Fruit fly (Drosophila melanogaster) whole organism, embryonic: ENCODE data around the gene CG8851.

Source experiments
- Ada2b ChIP-seq: fragments of 200-800 bp; sonication (Bioruptor generic); IDR thresholded peaks from 2 replicates; pipeline ENCODE4 v1.3.6; 2022; ENCODE audit warnings: missing biosample characterization, missing genetic modification characterization
- Atf-2 ChIP-seq: fragments of 200-800 bp; sonication (Bioruptor generic); optimal IDR thresholded peaks from 2 replicates; lab custom pipeline; 2016; ENCODE audit warnings: missing biosample characterization, missing genetic modification characterization
- Blimp-1 ChIP-seq: fragments of 200-800 bp; sonication (Bioruptor generic); optimal IDR thresholded peaks from 3 replicates; lab custom pipeline; 2018; ENCODE audit warnings: missing biosample characterization, missing genetic modification characterization, mild to moderate bottlenecking, moderate library complexity, missing genetic modification reagents
- CG10209 ChIP-seq: fragments of 200-800 bp; sonication (Bioruptor generic); optimal IDR thresholded peaks from 3 replicates; lab custom pipeline; 2017; ENCODE audit warnings: missing biosample characterization, mild to moderate bottlenecking, missing genetic modification characterization, missing genetic modification reagents
- CG13123 ChIP-seq: fragments of 200-800 bp; sonication (Bioruptor generic); optimal IDR thresholded peaks from 2 replicates; lab custom pipeline; 2016; ENCODE audit warnings: missing biosample characterization, missing genetic modification characterization
- CG14860 ChIP-seq: fragments of 200-800 bp; sonication (Bioruptor generic); IDR thresholded peaks from 3 replicates; pipeline ENCODE4 v1.3.6; 2022; ENCODE audit warnings: missing biosample characterization, missing genetic modification characterization; ENCODE audit not compliant: partially characterized antibody
- CG16813 ChIP-seq: fragments of 200-800 bp; sonication (Bioruptor generic); IDR thresholded peaks from 3 replicates; pipeline ENCODE4 v1.3.6; 2022; ENCODE audit warnings: missing biosample characterization, missing genetic modification characterization; ENCODE audit not compliant: partially characterized antibody
- CG17612 ChIP-seq: fragments of 200-800 bp; sonication (Bioruptor generic); IDR thresholded peaks from 2 replicates; pipeline ENCODE4 v1.3.6; 2022; ENCODE audit warnings: missing biosample characterization, missing genetic modification characterization
- CG17912 ChIP-seq: fragments of 200-800 bp; sonication (Bioruptor generic); optimal IDR thresholded peaks from 2 replicates; lab custom pipeline; 2018; ENCODE audit warnings: missing biosample characterization, mild to moderate bottlenecking, missing genetic modification characterization
- CG2202 ChIP-seq: fragments of 200-800 bp; sonication (Bioruptor generic); optimal IDR thresholded peaks from 2 replicates; lab custom pipeline; 2018; ENCODE audit warnings: missing biosample characterization, mild to moderate bottlenecking, missing genetic modification characterization
- CG30020 ChIP-seq: fragments of 200-800 bp; optimal IDR thresholded peaks from 2 replicates; lab custom pipeline; 2019; ENCODE audit warnings: missing biosample characterization, mild to moderate bottlenecking, missing genetic modification characterization, moderate library complexity
- CG3407 ChIP-seq: fragments of 200-800 bp; sonication (Bioruptor generic); optimal IDR thresholded peaks from 2 replicates; lab custom pipeline; 2018; ENCODE audit warnings: missing biosample characterization, mild to moderate bottlenecking, missing genetic modification characterization
- CG4730 ChIP-seq: fragments of 200-800 bp; sonication (Bioruptor generic); IDR thresholded peaks from 2 replicates; pipeline ENCODE4 v1.3.6; 2022; ENCODE audit warnings: missing biosample characterization, missing genetic modification characterization
- CG8359 ChIP-seq: fragments of 200-800 bp; sonication (Bioruptor generic); optimal IDR thresholded peaks from 2 replicates; lab custom pipeline; 2017; ENCODE audit warnings: missing biosample characterization, mild to moderate bottlenecking, missing genetic modification characterization, borderline replicate concordance
- CG8765 ChIP-seq: fragments of 200-800 bp; sonication (Bioruptor generic); IDR thresholded peaks from 2 replicates; pipeline ENCODE4 v1.3.6; 2022; ENCODE audit warnings: missing biosample characterization, missing genetic modification characterization
- CG8944 ChIP-seq: fragments of 200-800 bp; sonication (Bioruptor generic); optimal IDR thresholded peaks from 3 replicates; lab custom pipeline; 2016; ENCODE audit warnings: missing biosample characterization, missing genetic modification characterization
- CG9437 ChIP-seq: fragments of 200-800 bp; sonication (Bioruptor generic); optimal IDR thresholded peaks from 2 replicates; lab custom pipeline; 2018; ENCODE audit warnings: missing biosample characterization, mild to moderate bottlenecking, missing genetic modification characterization
- CG9932 ChIP-seq: fragments of 200-800 bp; sonication (Bioruptor generic); IDR thresholded peaks from 2 replicates; pipeline ENCODE4 v1.3.6; 2022; ENCODE audit warnings: missing biosample characterization, missing genetic modification characterization
- D19A ChIP-seq: fragments of 200-800 bp; optimal IDR thresholded peaks from 3 replicates; lab custom pipeline; 2019; ENCODE audit warnings: missing biosample characterization, mild to moderate bottlenecking, missing genetic modification characterization, moderate library complexity
- D19B ChIP-seq: fragments of 200-800 bp; sonication (Bioruptor generic); optimal IDR thresholded peaks from 2 replicates; lab custom pipeline; 2017; ENCODE audit warnings: missing biosample characterization, mild to moderate bottlenecking, missing genetic modification characterization
- Deaf1 ChIP-seq: fragments of 200-800 bp; optimal IDR thresholded peaks from 3 replicates; lab custom pipeline; 2019; ENCODE audit warnings: missing biosample characterization, mild to moderate bottlenecking, missing genetic modification characterization, moderate library complexity
- Doc2 ChIP-seq: fragments of 200-800 bp; sonication (Bioruptor generic); IDR thresholded peaks from 2 replicates; pipeline ENCODE4 v1.3.6; 2022; ENCODE audit warnings: missing biosample characterization, missing genetic modification characterization
- Dref ChIP-seq: fragments of 200-800 bp; sonication (Bioruptor generic); IDR thresholded peaks from 2 replicates; pipeline ENCODE4 v1.3.6; 2022; ENCODE audit warnings: missing biosample characterization, missing genetic modification characterization
- E2f2 ChIP-seq: fragments of 200-800 bp; sonication (Bioruptor generic); IDR thresholded peaks from 2 replicates; pipeline ENCODE4 v1.3.6; 2022; ENCODE audit warnings: missing biosample characterization, missing genetic modification characterization
- Ets65A ChIP-seq: fragments of 200-800 bp; sonication (Bioruptor generic); peaks from one replicate; lab custom pipeline; 2016; ENCODE audit warnings: missing biosample characterization, missing genetic modification characterization
- Ets97D ChIP-seq: fragments of 200-800 bp; sonication (Bioruptor generic); optimal IDR thresholded peaks from 3 replicates; lab custom pipeline; 2016; ENCODE audit warnings: missing biosample characterization, missing genetic modification characterization
- Gug ChIP-seq: fragments of 200-800 bp; sonication (Bioruptor generic); IDR thresholded peaks from 4 replicates; pipeline ENCODE4 v1.3.6; 2022; ENCODE audit warnings: missing biosample characterization, missing genetic modification characterization
- PHDP ChIP-seq: fragments of 200-800 bp; sonication (Bioruptor generic); optimal IDR thresholded peaks from 3 replicates; lab custom pipeline; 2018; ENCODE audit warnings: missing biosample characterization, mild to moderate bottlenecking, missing genetic modification characterization, moderate library complexity
- Sry-δ ChIP-seq: fragments of 200-800 bp; sonication (Bioruptor generic); optimal IDR thresholded peaks from 2 replicates; lab custom pipeline; 2016; ENCODE audit warnings: missing biosample characterization, missing genetic modification characterization
- Xbp1 ChIP-seq: fragments of 200-800 bp; sonication (Bioruptor generic); optimal IDR thresholded peaks from 3 replicates; lab custom pipeline; 2016; ENCODE audit warnings: missing biosample characterization, mild to moderate bottlenecking, missing genetic modification characterization
- ara ChIP-seq: fragments of 200-800 bp; sonication (Bioruptor generic); IDR thresholded peaks from 2 replicates; pipeline ENCODE4 v1.3.6; 2022; ENCODE audit warnings: missing biosample characterization, missing genetic modification characterization
- bab2 ChIP-seq: fragments of 200-800 bp; sonication (Bioruptor generic); optimal IDR thresholded peaks from 2 replicates; lab custom pipeline; 2016; ENCODE audit warnings: missing biosample characterization, missing genetic modification characterization
- bsh ChIP-seq, 2 experiments: fragments of 200-800 bp; sonication (Bioruptor generic); optimal IDR thresholded peaks; 2 replicates each; lab custom pipeline; 2017 to 2018; ENCODE audit warnings: mild to moderate bottlenecking in 2 of 2, missing biosample characterization in 2 of 2, missing genetic modification characterization in 2 of 2, moderate library complexity in 1 of 2
- chinmo ChIP-seq: fragments of 200-800 bp; sonication (Bioruptor generic); IDR thresholded peaks from 4 replicates; pipeline ENCODE4 v1.3.6; 2022; ENCODE audit warnings: missing biosample characterization, missing genetic modification characterization; ENCODE audit not compliant: partially characterized antibody
- chn ChIP-seq: fragments of 200-800 bp; sonication (Bioruptor generic); optimal IDR thresholded peaks from 2 replicates; lab custom pipeline; 2016; ENCODE audit warnings: missing biosample characterization, missing genetic modification characterization
- crc ChIP-seq: fragments of 200-800 bp; sonication (Bioruptor generic); optimal IDR thresholded peaks from 2 replicates; lab custom pipeline; 2016; ENCODE audit warnings: missing biosample characterization, missing genetic modification characterization
- dati ChIP-seq: fragments of 200-800 bp; sonication (Bioruptor generic); IDR thresholded peaks from 2 replicates; pipeline ENCODE4 v1.3.6; 2022; ENCODE audit warnings: missing biosample characterization, missing genetic modification characterization
- fd64A ChIP-seq: fragments of 200-800 bp; sonication (Bioruptor generic); optimal IDR thresholded peaks from 3 replicates; lab custom pipeline; 2018; ENCODE audit warnings: missing biosample characterization, mild to moderate bottlenecking, missing genetic modification characterization
- gcm2 ChIP-seq: fragments of 200-800 bp; sonication (Bioruptor generic); optimal IDR thresholded peaks from 2 replicates; lab custom pipeline; 2016; ENCODE audit warnings: missing biosample characterization, missing genetic modification characterization
- hkb ChIP-seq, 2 experiments: fragments of 200-800 bp in 1 of 2; fragments of >200 bp in 1 of 2; sonication (Bioruptor generic) in 1 of 2; IDR thresholded peaks in 1 of 2; optimal IDR thresholded peaks in 1 of 2; 2 replicates each; pipeline versions ENCODE4 v1.3.6 to Lab custom; 2017 to 2022; ENCODE audit warnings: missing biosample characterization in 1 of 2, missing genetic modification characterization in 1 of 2
- lbe ChIP-seq: fragments of 200-800 bp; sonication (Bioruptor generic); optimal IDR thresholded peaks from 2 replicates; lab custom pipeline; 2016; ENCODE audit warnings: missing biosample characterization, mild to moderate bottlenecking, missing genetic modification characterization
- lov ChIP-seq, 2 experiments: fragments of 200-800 bp in 1 of 2; fragments of >200 bp in 1 of 2; sonication (Bioruptor generic) in 1 of 2; IDR thresholded peaks in 1 of 2; optimal IDR thresholded peaks in 1 of 2; 2 replicates in 1 of 2; 3 replicates in 1 of 2; pipeline versions ENCODE4 v1.3.6 to Lab custom; 2017 to 2022; ENCODE audit warnings: missing biosample characterization in 1 of 2, missing genetic modification characterization in 1 of 2
- nau ChIP-seq: fragments of 200-800 bp; sonication (Bioruptor generic); optimal IDR thresholded peaks from 3 replicates; lab custom pipeline; 2017; ENCODE audit warnings: missing biosample characterization, mild to moderate bottlenecking, missing genetic modification characterization, missing genetic modification reagents
- oc ChIP-seq: fragments of 200-800 bp; sonication (Bioruptor generic); optimal IDR thresholded peaks from 2 replicates; lab custom pipeline; 2018; ENCODE audit warnings: missing biosample characterization, mild to moderate bottlenecking, missing genetic modification characterization, moderate library complexity
- p53 ChIP-seq: fragments of 200-800 bp; sonication (Bioruptor generic); optimal IDR thresholded peaks from 2 replicates; lab custom pipeline; 2016; ENCODE audit warnings: missing biosample characterization, missing genetic modification characterization
- pnt ChIP-seq: fragments of 200-800 bp; sonication (Bioruptor generic); optimal IDR thresholded peaks from 3 replicates; lab custom pipeline; 2016; ENCODE audit warnings: missing biosample characterization, missing genetic modification characterization
- sqz ChIP-seq: fragments of 200-800 bp; sonication (Bioruptor generic); optimal IDR thresholded peaks from 3 replicates; lab custom pipeline; 2018; ENCODE audit warnings: missing biosample characterization, mild to moderate bottlenecking, missing genetic modification characterization
- trh ChIP-seq: fragments of 200-800 bp; sonication (Bioruptor generic); optimal IDR thresholded peaks from 2 replicates; lab custom pipeline; 2016; ENCODE audit warnings: missing biosample characterization, missing genetic modification characterization
- vnd ChIP-seq: fragments of 200-800 bp; sonication (Bioruptor generic); IDR thresholded peaks from 3 replicates; pipeline ENCODE4 v1.3.6; 2022; ENCODE audit warnings: missing biosample characterization, missing genetic modification characterization; ENCODE audit not compliant: partially characterized antibody

CG8851 gene

DNA sequence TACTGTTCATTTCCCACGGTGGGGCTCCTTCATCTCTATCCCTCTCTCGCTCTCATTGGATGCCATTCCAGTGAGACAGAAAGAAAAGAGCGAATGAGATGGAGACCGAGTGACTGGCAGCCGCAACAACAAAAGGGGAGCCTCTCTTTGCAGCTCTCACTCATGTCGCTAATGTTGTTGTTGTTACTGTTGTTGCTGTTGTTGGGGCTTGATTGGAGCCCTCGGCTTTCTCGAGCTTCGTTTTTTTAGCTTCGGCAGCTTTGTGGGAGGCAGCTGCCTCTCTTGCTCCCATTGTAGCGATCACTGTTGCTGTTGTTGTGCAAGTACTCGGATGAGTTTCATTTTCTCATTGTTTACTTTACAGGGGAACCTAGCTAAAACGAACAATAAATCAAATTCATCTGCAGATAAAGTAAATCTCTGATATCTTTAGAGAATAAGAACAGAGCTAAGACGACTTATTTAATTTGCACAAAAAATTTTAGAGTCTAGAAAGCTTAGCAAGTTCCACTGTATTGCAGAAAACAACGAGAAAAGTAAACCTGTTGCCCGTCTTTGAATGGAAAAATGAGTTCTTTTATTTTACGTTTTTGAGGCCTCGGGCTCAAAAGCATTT is 14.9 kb downstream of the CG8851 start (continued):
- TF ChIP-seq CG16813 (GFP tag; lab: Robert Waterston, UW) (no peak), CG17612 (GFP tag; lab: Robert Waterston, UW) (no peak), CG8359 (GFP tag; lab: Kevin White, UChicago) (no peak), CG17912 (GFP tag; lab: Kevin White, UChicago) (no peak), pnt (GFP tag; lab: Kevin White, UChicago) (peak; percentile 36), Sry-δ (no peak), hkb (optimal IDR thresholded peaks at IDR 0.05; lab: Kevin White, UChicago) (no peak), hkb (GFP tag; IDR thresholded peaks at IDR 0.05; lab: Robert Waterston, UW) (peak; percentile 47), Ets97D (no peak), PHDP (tag; lab: Kevin White, UChicago) (peak; percentile 65), CG8765 (no peak), oc (tag; lab: Kevin White, UChicago) (no peak), E2f2 (GFP tag; lab: Robert Waterston, UW) (no peak; the same call in 1 of the 2 replicates), CG4730 (peak; percentile 28; the same call in 1 of the 2 replicates), CG9437 (GFP tag; lab: Kevin White, UChicago) (no peak), sqz (GFP tag; lab: Kevin White, UChicago) (no peak), vnd (GFP tag; lab: Robert Waterston, UW) (no peak), Deaf1 (tag; lab: Kevin White, UChicago) (peak; percentile 97), D19B (GFP tag; lab: Kevin White, UChicago) (no peak), CG30020 (tag; lab: Kevin White, UChicago) (no peak), dati (GFP tag; lab: Robert Waterston, UW) (no peak), lbe (GFP tag; lab: Kevin White, UChicago) (peak; percentile 55), Ada2b (GFP tag; lab: Robert Waterston, UW) (peak; percentile 44; the same call in 1 of the 2 replicates), Xbp1 (peak; percentile 67), Doc2 (GFP tag; lab: Robert Waterston, UW) (no peak), D19A (tag; lab: Kevin White, UChicago) (peak; percentile 51), trh (no peak), Atf-2 (GFP tag; lab: Kevin White, UChicago) (peak; percentile 49), chn (GFP tag; lab: Kevin White, UChicago) (no peak), CG3407 (peak; percentile 7), gcm2 (GFP tag; lab: Kevin White, UChicago) (no peak), bsh (GFP tag; optimal IDR thresholded peaks at IDR 0.05; lab: Kevin White, UChicago) (peak; percentile 72 to 74), Ets65A (GFP tag; lab: Kevin White, UChicago) (peak; percentile 81), crc (no peak), fd64A (no peak), bab2 (GFP tag; lab: Kevin White, UChicago) (peak; percentile 32), chinmo (GFP tag; lab: Robert Waterston, UW) (0 out of 4 replicates have a peak, but pooled peaks have one; percentile 22), CG10209 (GFP tag; lab: Kevin White, UChicago) (peak; percentile 13), Blimp-1 (GFP tag; lab: Kevin White, UChicago) (peak; percentile 70), Gug (0 out of 4 replicates have a peak, but pooled peaks have one; percentile 22), CG13123 (GFP tag; lab: Kevin White, UChicago) (peak; percentile 23), ara (peak; percentile 75), nau (GFP tag; lab: Kevin White, UChicago) (peak; percentile 9), p53 (GFP tag; lab: Kevin White, UChicago) (no peak), lov (optimal IDR thresholded peaks at IDR 0.05; lab: Kevin White, UChicago) (no peak), lov (GFP tag; IDR thresholded peaks at IDR 0.05; lab: Robert Waterston, UW) (peak; percentile 83; the same call in 2 of the 3 replicates), CG2202 (no peak), CG8944 (GFP tag; lab: Kevin White, UChicago) (peak; percentile 16), CG14860 (GFP tag; lab: Robert Waterston, UW) (no peak), CG9932 (GFP tag; lab: Robert Waterston, UW) (peak; percentile 43; the same call in 1 of the 2 replicates), Dref (no peak)
